Fruit fly (Drosophila melanogaster) whole organism, embryonic: ENCODE results near the gene Datp.
A peak's percentile ranks its signal among the peaks of the same experiment; 100 is the strongest.

Source experiments
- Ada2b ChIP-seq: fragments of 200-800 bp; sonication (Bioruptor generic); IDR thresholded peaks from 2 replicates; pipeline ENCODE4 v1.3.6; 2022; ENCODE audit warnings: missing biosample characterization, missing genetic modification characterization
- CG12104 ChIP-seq: fragments of 200-800 bp; sonication (Bioruptor generic); optimal IDR thresholded peaks from 3 replicates; lab custom pipeline; 2016; ENCODE audit warnings: missing biosample characterization, missing genetic modification characterization
- CG12219 ChIP-seq: fragments of 200-800 bp; sonication (Bioruptor generic); optimal IDR thresholded peaks from 3 replicates; lab custom pipeline; 2018; ENCODE audit warnings: missing biosample characterization, mild to moderate bottlenecking, missing genetic modification characterization
- CG13287 ChIP-seq: fragments of 200-800 bp; sonication (Bioruptor generic); IDR thresholded peaks from 2 replicates; pipeline ENCODE4 v1.3.6; 2022; ENCODE audit warnings: missing biosample characterization, missing genetic modification characterization; ENCODE audit not compliant: partially characterized antibody
- CG13296 ChIP-seq: fragments of 200-800 bp; sonication (Bioruptor generic); optimal IDR thresholded peaks from 3 replicates; lab custom pipeline; 2018; ENCODE audit warnings: missing biosample characterization, mild to moderate bottlenecking, missing genetic modification characterization
- CG31441 ChIP-seq: fragments of 200-800 bp; sonication (Bioruptor generic); IDR thresholded peaks from 2 replicates; pipeline ENCODE4 v1.3.6; 2022; ENCODE audit warnings: missing biosample characterization, missing genetic modification characterization
- CG32532 ChIP-seq: fragments of 200-800 bp; sonication (Bioruptor generic); IDR thresholded peaks from 2 replicates; pipeline ENCODE4 v1.3.6; 2022; ENCODE audit warnings: missing biosample characterization, missing genetic modification characterization
- CG32767 ChIP-seq: fragments of 200-800 bp; sonication (Bioruptor generic); IDR thresholded peaks from 2 replicates; pipeline ENCODE4 v1.3.6; 2022; ENCODE audit warnings: missing biosample characterization, missing genetic modification characterization
- CG4360 ChIP-seq: fragments of 200-800 bp; sonication (Bioruptor generic); IDR thresholded peaks from 2 replicates; pipeline ENCODE4 v1.3.6; 2022; ENCODE audit warnings: missing biosample characterization, missing genetic modification characterization
- CG4424 ChIP-seq: fragments of 200-800 bp; sonication (Bioruptor generic); optimal IDR thresholded peaks from 3 replicates; lab custom pipeline; 2016; ENCODE audit warnings: missing biosample characterization, missing genetic modification characterization
- CG4617 ChIP-seq: fragments of 200-800 bp; sonication (Bioruptor generic); optimal IDR thresholded peaks from 3 replicates; lab custom pipeline; 2016; ENCODE audit warnings: missing biosample characterization, missing genetic modification characterization, borderline replicate concordance
- CG7839 ChIP-seq: fragments of 200-800 bp; sonication (Bioruptor generic); optimal IDR thresholded peaks from 3 replicates; lab custom pipeline; 2018; ENCODE audit warnings: missing biosample characterization, mild to moderate bottlenecking, missing genetic modification characterization, moderate library complexity
- CG8089 ChIP-seq: fragments of 200-800 bp; sonication (Bioruptor generic); optimal IDR thresholded peaks from 3 replicates; lab custom pipeline; 2016; ENCODE audit warnings: missing biosample characterization, missing genetic modification characterization
- CG8765 ChIP-seq: fragments of 200-800 bp; sonication (Bioruptor generic); IDR thresholded peaks from 2 replicates; pipeline ENCODE4 v1.3.6; 2022; ENCODE audit warnings: missing biosample characterization, missing genetic modification characterization
- CG9727 ChIP-seq: fragments of 200-800 bp; sonication (Bioruptor generic); optimal IDR thresholded peaks from 3 replicates; lab custom pipeline; 2017; ENCODE audit warnings: missing biosample characterization, mild to moderate bottlenecking, missing genetic modification characterization
- CG9817 ChIP-seq: fragments of 200-800 bp; sonication (Bioruptor generic); optimal IDR thresholded peaks from 2 replicates; lab custom pipeline; 2018; ENCODE audit warnings: missing biosample characterization, mild to moderate bottlenecking, missing genetic modification characterization, moderate library complexity
- Dbx ChIP-seq: fragments of 200-800 bp; sonication (Bioruptor generic); IDR thresholded peaks from 3 replicates; pipeline ENCODE4 v1.3.6; 2022; ENCODE audit warnings: missing biosample characterization, missing genetic modification characterization
- Fer2 ChIP-seq: fragments of 200-800 bp; sonication (Bioruptor generic); optimal IDR thresholded peaks from 2 replicates; lab custom pipeline; 2018; ENCODE audit warnings: missing biosample characterization, mild to moderate bottlenecking, missing genetic modification characterization, moderate library complexity
- HLHmδ ChIP-seq: fragments of 200-800 bp; sonication (Bioruptor generic); optimal IDR thresholded peaks from 2 replicates; lab custom pipeline; 2018; ENCODE audit warnings: missing biosample characterization, mild to moderate bottlenecking, missing genetic modification characterization, moderate library complexity
- Lhr ChIP-seq: fragments of 200-800 bp; sonication (Bioruptor generic); optimal IDR thresholded peaks from 3 replicates; lab custom pipeline; 2017; ENCODE audit warnings: mild to moderate bottlenecking, missing biosample characterization, missing genetic modification reagents, missing genetic modification characterization
- Nf-YB ChIP-seq: fragments of 200-800 bp; sonication (Bioruptor generic); optimal IDR thresholded peaks from 3 replicates; lab custom pipeline; 2019; ENCODE audit warnings: missing biosample characterization, mild to moderate bottlenecking, missing genetic modification characterization, moderate library complexity
- Six4 ChIP-seq: fragments of 200-800 bp; sonication (Bioruptor generic); optimal IDR thresholded peaks from 2 replicates; lab custom pipeline; 2016; ENCODE audit warnings: missing biosample characterization, missing genetic modification characterization
- Spps ChIP-seq: fragments of 200-800 bp; sonication (Bioruptor generic); optimal IDR thresholded peaks from 2 replicates; lab custom pipeline; 2018; ENCODE audit warnings: missing biosample characterization, mild to moderate bottlenecking, missing genetic modification characterization
- Vsx1 ChIP-seq: fragments of 200-800 bp; sonication (Bioruptor generic); optimal IDR thresholded peaks from 2 replicates; lab custom pipeline; 2017; ENCODE audit warnings: missing biosample characterization, mild to moderate bottlenecking, missing genetic modification characterization, missing genetic modification reagents
- Xrp1 ChIP-seq: fragments of 200-800 bp; sonication (Bioruptor generic); IDR thresholded peaks from 2 replicates; pipeline ENCODE4 v1.3.6; 2022; ENCODE audit warnings: missing biosample characterization, missing genetic modification characterization
- chm ChIP-seq: fragments of 200-800 bp; sonication (Bioruptor generic); IDR thresholded peaks from 2 replicates; pipeline ENCODE4 v1.3.6; 2022; ENCODE audit warnings: missing biosample characterization, missing genetic modification characterization
- crc ChIP-seq: fragments of 200-800 bp; sonication (Bioruptor generic); optimal IDR thresholded peaks from 2 replicates; lab custom pipeline; 2016; ENCODE audit warnings: missing biosample characterization, missing genetic modification characterization
- disco-r ChIP-seq: fragments of 200-800 bp; sonication (Bioruptor generic); optimal IDR thresholded peaks from 2 replicates; lab custom pipeline; 2016; ENCODE audit warnings: missing biosample characterization, missing genetic modification characterization
- eve ChIP-seq, 2 experiments: fragments of >200 bp; optimal IDR thresholded peaks; 2 replicates each; lab custom pipeline; 2017; ENCODE audit warnings: missing biosample characterization in 2 of 2, missing genetic modification characterization in 2 of 2
- eyg ChIP-seq: fragments of 200-800 bp; sonication (Bioruptor generic); optimal IDR thresholded peaks from 3 replicates; lab custom pipeline; 2016; ENCODE audit warnings: missing biosample characterization, missing genetic modification characterization
- fd102C ChIP-seq: fragments of 200-800 bp; sonication (Bioruptor generic); optimal IDR thresholded peaks from 2 replicates; lab custom pipeline; 2018; ENCODE audit warnings: missing biosample characterization, mild to moderate bottlenecking, missing genetic modification characterization, moderate library complexity
- gsb-n ChIP-seq: fragments of 200-800 bp; sonication (Bioruptor generic); optimal IDR thresholded peaks from 3 replicates; lab custom pipeline; 2018; ENCODE audit warnings: missing biosample characterization, mild to moderate bottlenecking, missing genetic modification characterization
- hkb ChIP-seq, 2 experiments: fragments of 200-800 bp in 1 of 2; fragments of >200 bp in 1 of 2; sonication (Bioruptor generic) in 1 of 2; IDR thresholded peaks in 1 of 2; optimal IDR thresholded peaks in 1 of 2; 2 replicates each; pipeline versions ENCODE4 v1.3.6 to Lab custom; 2017 to 2022; ENCODE audit warnings: missing biosample characterization in 1 of 2, missing genetic modification characterization in 1 of 2
- knrl ChIP-seq: fragments of 200-800 bp; sonication (Bioruptor generic); IDR thresholded peaks from 3 replicates; pipeline ENCODE4 v1.3.6; 2022; ENCODE audit warnings: missing biosample characterization, missing genetic modification characterization; ENCODE audit not compliant: partially characterized antibody
- lilli ChIP-seq: fragments of 200-800 bp; sonication (Bioruptor generic); optimal IDR thresholded peaks from 3 replicates; lab custom pipeline; 2016; ENCODE audit warnings: missing biosample characterization, missing genetic modification characterization
- maf-S ChIP-seq: fragments of 200-800 bp; sonication (Bioruptor generic); optimal IDR thresholded peaks from 2 replicates; lab custom pipeline; 2016; ENCODE audit warnings: missing biosample characterization, missing genetic modification characterization
- odd ChIP-seq: fragments of 200-800 bp; sonication (Bioruptor generic); optimal IDR thresholded peaks from 2 replicates; lab custom pipeline; 2017; ENCODE audit warnings: missing biosample characterization, mild to moderate bottlenecking, missing genetic modification characterization
- ssp ChIP-seq: fragments of 200-800 bp; sonication (Bioruptor generic); IDR thresholded peaks from 2 replicates; pipeline ENCODE4 v1.3.6; 2022; ENCODE audit warnings: missing biosample characterization, missing genetic modification characterization
- tgo ChIP-seq: fragments of 200-800 bp; sonication (Bioruptor generic); IDR thresholded peaks from 3 replicates; pipeline ENCODE4 v1.3.6; 2022; ENCODE audit warnings: missing biosample characterization, missing genetic modification characterization
- twi ChIP-seq: fragments of 200-800 bp; optimal IDR thresholded peaks from 2 replicates; lab custom pipeline; 2019; ENCODE audit warnings: missing biosample characterization, mild to moderate bottlenecking, missing genetic modification characterization, moderate library complexity
- vvl ChIP-seq: fragments of 200-800 bp; sonication (Bioruptor generic); IDR thresholded peaks from 2 replicates; pipeline ENCODE4 v1.3.6; 2022; ENCODE audit warnings: missing biosample characterization, missing genetic modification characterization

The Datp gene

DNA sequence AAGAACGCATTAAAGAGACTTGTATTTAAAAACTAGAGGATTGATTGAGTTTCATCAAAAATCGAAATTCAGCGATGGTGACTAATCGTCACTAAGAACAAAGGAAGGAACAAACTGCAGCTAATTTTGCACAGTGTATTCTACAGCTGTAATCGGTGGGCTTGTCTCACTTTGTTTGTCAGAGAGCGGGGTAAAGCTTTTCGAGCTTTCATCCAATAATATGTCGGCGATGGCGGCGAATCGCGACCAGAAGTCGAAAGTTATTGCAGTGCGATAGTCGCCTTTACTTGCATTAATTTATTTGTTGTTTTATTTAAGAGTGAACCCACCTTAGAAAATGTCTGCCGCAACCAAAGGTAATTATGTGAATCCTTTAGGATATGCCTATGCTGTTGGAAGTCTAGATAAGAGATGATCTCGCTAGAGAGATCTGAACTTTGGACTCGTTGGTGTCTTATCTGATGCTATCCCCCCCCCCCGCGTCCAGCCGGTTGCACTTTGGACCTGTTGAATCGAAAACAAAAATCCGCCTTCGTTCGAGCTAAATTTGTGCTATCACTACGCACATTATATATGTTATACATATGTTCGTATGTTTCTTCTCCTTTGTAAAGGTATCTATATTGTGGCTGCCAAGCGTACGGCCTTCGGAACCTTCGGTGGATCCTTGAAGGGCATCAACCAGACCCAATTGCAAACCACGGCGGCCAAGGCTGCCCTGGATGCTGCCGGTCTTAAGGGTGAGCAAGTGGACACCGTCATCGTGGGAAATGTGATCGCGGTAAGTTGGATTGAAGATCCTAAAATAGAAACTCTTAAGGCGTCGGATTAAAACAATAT, 23.4 kb downstream of the Datp start, which contains the start of gene yip2 (continued):
- no peak for TF ChIP-seq Spps
- peak; percentile 69 for TF ChIP-seq lilli (GFP tag; lab: Kevin White, UChicago)
- peak; percentile 89 for TF ChIP-seq CG13296
- no peak for TF ChIP-seq HLHmδ (GFP tag; lab: Kevin White, UChicago)
- TF ChIP-seq disco-r (GFP tag; lab: Kevin White, UChicago): no peak
- no peak for TF ChIP-seq hkb (optimal IDR thresholded peaks at IDR 0.05; lab: Kevin White, UChicago)
- TF ChIP-seq hkb (GFP tag; IDR thresholded peaks at IDR 0.05; lab: Robert Waterston, UW): peak; percentile 76
- TF ChIP-seq chm (GFP tag; lab: Robert Waterston, UW): peak; percentile 64; the same call in 1 of the 2 replicates
- TF ChIP-seq odd (GFP tag; lab: Kevin White, UChicago): peak; percentile 62
- TF ChIP-seq CG32532 (GFP tag; lab: Robert Waterston, UW): peak; percentile 63; the same call in 1 of the 2 replicates
- TF ChIP-seq maf-S (GFP tag; lab: Kevin White, UChicago): peak; percentile 42
- TF ChIP-seq CG32767 (GFP tag; lab: Robert Waterston, UW): 0 out of 2 replicates have a peak, but pooled peaks have one; percentile 29
- peak; percentile 34 for TF ChIP-seq eyg (GFP tag; lab: Kevin White, UChicago)
- peak; percentile 75 for TF ChIP-seq tgo (GFP tag; lab: Robert Waterston, UW)
- no peak for TF ChIP-seq Lhr (GFP tag; lab: Kevin White, UChicago)
- TF ChIP-seq twi: no peak
- peak; percentile 55 for TF ChIP-seq CG7839 (tag; lab: Kevin White, UChicago)
- no peak for TF ChIP-seq Six4
- peak; percentile 66 for TF ChIP-seq CG13287 (GFP tag; lab: Robert Waterston, UW)
- TF ChIP-seq crc: no peak
- TF ChIP-seq fd102C (GFP tag; lab: Kevin White, UChicago): no peak
- TF ChIP-seq Vsx1 (GFP tag; lab: Kevin White, UChicago): no peak
- TF ChIP-seq CG8089 (GFP tag; lab: Kevin White, UChicago): no peak
- TF ChIP-seq gsb-n (tag; lab: Kevin White, UChicago): no peak
- no peak for TF ChIP-seq CG4360
- no peak for TF ChIP-seq CG8765
- TF ChIP-seq CG12219 (GFP tag; lab: Kevin White, UChicago): peak; percentile 57
- peak; percentile 39 for TF ChIP-seq CG9817
- peak; percentile 83 for TF ChIP-seq vvl
- peak; percentile 58; the same call in 1 of the 2 replicates for TF ChIP-seq CG31441 (GFP tag; lab: Robert Waterston, UW)
- TF ChIP-seq Nf-YB (GFP tag; lab: Kevin White, UChicago): peak; percentile 29
- TF ChIP-seq CG9727 (GFP tag; lab: Kevin White, UChicago): peak; percentile 39
- TF ChIP-seq eve (GFP tag; optimal IDR thresholded peaks at IDR 0.05; lab: Kevin White, UChicago): no peak
- TF ChIP-seq Ada2b: peak; percentile 69
- no peak for TF ChIP-seq ssp (GFP tag; lab: Robert Waterston, UW)
- TF ChIP-seq CG12104 (GFP tag; lab: Kevin White, UChicago): peak; percentile 14
- TF ChIP-seq CG4617 (GFP tag; lab: Kevin White, UChicago): no peak
- no peak for TF ChIP-seq Fer2 (tag; lab: Kevin White, UChicago)
- TF ChIP-seq CG4424 (GFP tag; lab: Kevin White, UChicago): peak; percentile 33
- peak; percentile 53; the same call in 1 of the 2 replicates for TF ChIP-seq Xrp1
- peak; percentile 59 for TF ChIP-seq Dbx (GFP tag; lab: Robert Waterston, UW)
- no peak for TF ChIP-seq knrl (GFP tag; lab: Robert Waterston, UW)
